Worm (Caenorhabditis elegans): ENCODE results near the gene gcy-4.

DNA sequence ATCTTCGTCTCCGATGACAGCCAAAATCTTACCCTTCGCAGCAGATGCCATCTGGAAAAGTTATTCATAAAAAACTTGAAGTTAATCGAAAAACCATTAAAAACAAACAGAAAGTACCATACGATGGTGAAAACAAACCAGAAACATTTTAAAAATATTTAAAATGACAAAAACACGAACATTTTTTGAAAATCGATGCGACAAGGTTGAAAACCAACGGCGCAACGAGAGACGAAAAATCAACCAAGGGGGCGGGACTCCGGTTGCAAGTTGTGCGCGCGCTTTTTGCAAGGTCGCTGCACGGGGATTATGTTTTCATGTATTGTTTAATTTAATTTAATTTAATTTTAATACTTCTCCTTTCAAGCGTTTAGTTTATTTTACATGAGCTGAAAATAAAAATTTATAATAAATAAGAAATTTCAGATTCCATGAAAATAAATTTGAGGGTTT lies 4.9 kb downstream of the gcy-4 start, which contains the start of gene vha-9:
- TF ChIP-seq unc-62 (GFP tag; optimal IDR thresholded peaks at IDR 0.05) (no peak), tbx-9 (tag; optimal IDR thresholded peaks at IDR 0.05; ENCODE audit: borderline replicate concordance) (no peak), madf-3 (GFP tag; IDR thresholded peaks at IDR 0.05) (no peak), egl-18 (GFP tag; IDR thresholded peaks at IDR 0.05) (no peak), egl-44 (GFP tag; IDR thresholded peaks at IDR 0.05) (no peak), C17E4.6 (GFP tag; IDR thresholded peaks at IDR 0.05) (no peak), hmg-1.2 (GFP tag; IDR thresholded peaks at IDR 0.05) (no peak), attf-3 (GFP tag; conservative IDR thresholded peaks at IDR 0.05) (no peak), nhr-80 (tag; optimal IDR thresholded peaks at IDR 0.05) (peak; percentile 32), lsy-27 (tag; optimal IDR thresholded peaks at IDR 0.05; ENCODE audit: borderline replicate concordance, insufficient read depth) (no peak)
